Worm (Caenorhabditis elegans) whole organism, young adult: ENCODE measurements around the gene M04D8.5.

Experiments used
- F33H1.4 ChIP-seq: fragments of 200-800 bp; sonication (Bioruptor generic); IDR thresholded peaks from 2 replicates; pipeline ENCODE4 v1.3.6; 2022; ENCODE audit warnings: missing genetic modification reagents, missing genetic modification characterization, missing compliant biosample characterization
- F37B4.10 ChIP-seq: fragments of 200-800 bp; sonication (Bioruptor generic); IDR thresholded peaks from 2 replicates; pipeline ENCODE4 v1.3.6; 2022; ENCODE audit warnings: missing genetic modification characterization, missing compliant biosample characterization
- F49E8.2 ChIP-seq: sonication (generic microtip); optimal IDR thresholded peaks from 3 replicates; lab custom pipeline; 2017; ENCODE audit warnings: missing genetic modification characterization, mild to moderate bottlenecking, missing compliant biosample characterization, antibody characterized with exemption, moderate library complexity; ENCODE audit not compliant: insufficient read depth
- F57A8.1 ChIP-seq: fragments of 200-800 bp; sonication (Bioruptor generic); optimal IDR thresholded peaks from 2 replicates; lab custom pipeline; 2018; ENCODE audit warnings: mild to moderate bottlenecking, missing genetic modification characterization, moderate library complexity, missing compliant biosample characterization
- Y56A3A.18 ChIP-seq: fragments of 200-800 bp; sonication (Bioruptor generic); IDR thresholded peaks from 2 replicates; pipeline ENCODE4 v1.3.6; 2022; ENCODE audit warnings: missing genetic modification reagents, missing genetic modification characterization, missing compliant biosample characterization
- Y79H2A.3 ChIP-seq: fragments of 200-800 bp; sonication (Bioruptor generic); conservative IDR thresholded peaks from 2 replicates; pipeline ENCODE4 v1.3.6; 2022; ENCODE audit warnings: missing genetic modification reagents, missing genetic modification characterization, missing compliant biosample characterization
- ZK185.1 ChIP-seq: sonication (generic microtip); optimal IDR thresholded peaks from 2 replicates; lab custom pipeline; 2016; ENCODE audit warnings: mild to moderate bottlenecking, missing genetic modification characterization, missing compliant biosample characterization; ENCODE audit not compliant: poor library complexity, severe bottlenecking
- ama-1 ChIP-seq, 3 experiments: fragments of 150-350 bp in 1 of 3; sonication (generic microtip) in 2 of 3; optimal IDR thresholded peaks; 2 replicates each; lab custom pipeline; 2014 to 2018; ENCODE audit warnings: missing biosample characterization in 2 of 3, missing genetic modification characterization in 2 of 3, missing genetic modification reagents in 2 of 3
- aptf-3 ChIP-seq: fragments of 200-800 bp; sonication (Bioruptor generic); IDR thresholded peaks from 2 replicates; pipeline ENCODE4 v1.3.6; 2022; ENCODE audit warnings: missing genetic modification characterization, missing compliant biosample characterization
- attf-5 ChIP-seq: fragments of 200-800 bp; sonication (Bioruptor generic); optimal IDR thresholded peaks from 2 replicates; lab custom pipeline; 2018; ENCODE audit warnings: mild to moderate bottlenecking, missing genetic modification characterization, missing compliant biosample characterization
- ceh-91 ChIP-seq: fragments of 200-800 bp; sonication (Bioruptor generic); IDR thresholded peaks from 2 replicates; pipeline ENCODE4 v1.3.6; 2022; ENCODE audit warnings: missing genetic modification reagents, missing genetic modification characterization, missing compliant biosample characterization
- egl-18 ChIP-seq: fragments of 200-800 bp; sonication (Bioruptor generic); IDR thresholded peaks from 2 replicates; pipeline ENCODE4 v1.3.6; 2022; ENCODE audit warnings: missing genetic modification reagents, missing genetic modification characterization, missing compliant biosample characterization
- hlh-12 ChIP-seq: sonication (generic microtip); optimal IDR thresholded peaks from 2 replicates; lab custom pipeline; 2016; ENCODE audit warnings: missing genetic modification characterization, missing compliant biosample characterization
- hmg-20 ChIP-seq: fragments of 200-800 bp; sonication (Bioruptor generic); IDR thresholded peaks from 2 replicates; pipeline ENCODE4 v1.3.6; 2022; ENCODE audit warnings: missing genetic modification reagents, missing genetic modification characterization, missing compliant biosample characterization
- hrde-1 ChIP-seq: sonication (generic microtip); optimal IDR thresholded peaks from 2 replicates; lab custom pipeline; 2016; ENCODE audit warnings: missing genetic modification characterization, mild to moderate bottlenecking, missing compliant biosample characterization, moderate library complexity, missing genotype, missing genetic modification reagents, borderline replicate concordance
- lin-40 ChIP-seq: sonication (generic microtip); optimal IDR thresholded peaks from 2 replicates; lab custom pipeline; 2016; ENCODE audit warnings: missing genetic modification characterization, mild to moderate bottlenecking, missing compliant biosample characterization, missing genotype, missing genetic modification reagents
- madf-3 ChIP-seq: fragments of 200-800 bp; sonication (Bioruptor generic); IDR thresholded peaks from 2 replicates; pipeline ENCODE4 v1.3.6; 2022; ENCODE audit warnings: missing genetic modification reagents, missing genetic modification characterization, missing compliant biosample characterization
- madf-6 ChIP-seq: fragments of 200-800 bp; sonication (Bioruptor generic); IDR thresholded peaks from 2 replicates; pipeline ENCODE4 v1.3.6; 2022; ENCODE audit warnings: missing genetic modification reagents, missing genetic modification characterization, missing compliant biosample characterization
- mcd-1 ChIP-seq: fragments of 200-800 bp; sonication (Bioruptor generic); IDR thresholded peaks from 2 replicates; pipeline ENCODE4 v1.3.6; 2022; ENCODE audit warnings: missing genetic modification reagents, missing genetic modification characterization, missing compliant biosample characterization
- mxl-1 ChIP-seq: sonication (generic microtip); optimal IDR thresholded peaks from 2 replicates; lab custom pipeline; 2016; ENCODE audit warnings: missing genetic modification characterization, missing compliant biosample characterization
- nfya-1 ChIP-seq: sonication (generic microtip); optimal IDR thresholded peaks from 2 replicates; lab custom pipeline; 2017; ENCODE audit warnings: antibody characterized with exemption, missing compliant biosample characterization, missing genetic modification characterization, borderline replicate concordance; ENCODE audit not compliant: insufficient read depth
- nhr-27 ChIP-seq: fragments of 200-800 bp; sonication (Bioruptor generic); optimal IDR thresholded peaks from 2 replicates; lab custom pipeline; 2018; ENCODE audit warnings: mild to moderate bottlenecking, missing genetic modification characterization, moderate library complexity, missing compliant biosample characterization
- pha-4 ChIP-seq: fragments of 150-350 bp; sonication (generic microtip); optimal IDR thresholded peaks from 2 replicates; lab custom pipeline; 2014; ENCODE audit warnings: missing biosample characterization, missing genetic modification reagents, missing genetic modification characterization
- rec-8 ChIP-seq, 2 experiments: sonication (generic microtip); optimal IDR thresholded peaks; 2 replicates each; lab custom pipeline; 2016; ENCODE audit warnings: mild to moderate bottlenecking in 2 of 2, missing genetic modification characterization in 2 of 2, missing genetic modification reagents in 2 of 2, missing genotype in 2 of 2, missing biosample characterization in 1 of 2, missing compliant biosample characterization in 1 of 2, moderate library complexity in 1 of 2
- sdz-38 ChIP-seq: sonication (generic microtip); optimal IDR thresholded peaks from 2 replicates; lab custom pipeline; 2016; ENCODE audit warnings: missing genotype, missing genetic modification characterization, missing compliant biosample characterization
- sea-2 ChIP-seq: fragments of 200-800 bp; sonication (Bioruptor generic); IDR thresholded peaks from 2 replicates; pipeline ENCODE4 v1.3.6; 2022; ENCODE audit warnings: missing genetic modification characterization, missing compliant biosample characterization
- snpc-1.1 ChIP-seq: sonication (generic microtip); optimal IDR thresholded peaks from 2 replicates; lab custom pipeline; 2017; ENCODE audit warnings: missing genetic modification characterization, mild to moderate bottlenecking, missing compliant biosample characterization, antibody characterized with exemption, moderate library complexity, missing genotype, missing genetic modification reagents; ENCODE audit not compliant: insufficient read depth
- snpc-1.3 ChIP-seq: sonication (generic microtip); optimal IDR thresholded peaks from 2 replicates; lab custom pipeline; 2017; ENCODE audit warnings: missing genetic modification characterization, mild to moderate bottlenecking, missing compliant biosample characterization, antibody characterized with exemption, moderate library complexity, missing genotype, missing genetic modification reagents; ENCODE audit not compliant: insufficient read depth
- sptf-2 ChIP-seq: fragments of 200-800 bp; sonication (Bioruptor generic); optimal IDR thresholded peaks from 2 replicates; lab custom pipeline; 2018; ENCODE audit warnings: mild to moderate bottlenecking, missing genetic modification characterization, missing compliant biosample characterization
- unc-130 ChIP-seq: sonication (generic microtip); optimal IDR thresholded peaks from 2 replicates; lab custom pipeline; 2016; ENCODE audit warnings: missing genetic modification reagents, missing genetic modification characterization, missing compliant biosample characterization
- ztf-18 ChIP-seq: sonication (generic microtip); optimal IDR thresholded peaks from 2 replicates; lab custom pipeline; 2016; ENCODE audit warnings: missing genotype, mild to moderate bottlenecking, missing genetic modification characterization, missing compliant biosample characterization
- ztf-3 ChIP-seq: fragments of 200-800 bp; sonication (Bioruptor generic); optimal IDR thresholded peaks from 2 replicates; lab custom pipeline; 2018; ENCODE audit warnings: mild to moderate bottlenecking, missing genetic modification characterization, missing compliant biosample characterization

M04D8.5 gene

DNA sequence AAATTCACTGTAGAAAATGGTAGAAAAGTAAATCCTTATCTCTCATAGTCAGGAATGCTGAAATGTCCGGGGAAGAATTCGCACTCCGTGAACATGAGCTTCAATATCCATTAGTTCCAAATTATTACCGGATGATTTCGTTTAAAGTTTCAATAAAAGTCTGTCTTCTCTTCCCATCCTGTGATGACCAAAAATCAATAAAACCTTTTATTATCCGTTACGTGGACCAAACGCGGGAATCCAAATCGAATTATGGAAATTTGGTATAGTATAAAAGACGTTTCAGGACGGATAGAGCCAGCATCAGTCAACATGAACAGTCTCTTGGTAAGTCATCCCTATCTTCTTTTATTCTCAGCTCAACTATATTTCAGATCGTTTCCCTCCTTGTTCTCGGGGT, 28.9 kb downstream of the M04D8.5 start, which contains the start of gene C05B5.11 (continued):
- TF ChIP-seq Y56A3A.18 (GFP tag; lab: Robert Waterston, UW) (no peak), hlh-12 (tag; lab: Kevin White, UChicago) (no peak), pha-4 (tag; lab: Kevin White, UChicago) (no peak)

DNA sequence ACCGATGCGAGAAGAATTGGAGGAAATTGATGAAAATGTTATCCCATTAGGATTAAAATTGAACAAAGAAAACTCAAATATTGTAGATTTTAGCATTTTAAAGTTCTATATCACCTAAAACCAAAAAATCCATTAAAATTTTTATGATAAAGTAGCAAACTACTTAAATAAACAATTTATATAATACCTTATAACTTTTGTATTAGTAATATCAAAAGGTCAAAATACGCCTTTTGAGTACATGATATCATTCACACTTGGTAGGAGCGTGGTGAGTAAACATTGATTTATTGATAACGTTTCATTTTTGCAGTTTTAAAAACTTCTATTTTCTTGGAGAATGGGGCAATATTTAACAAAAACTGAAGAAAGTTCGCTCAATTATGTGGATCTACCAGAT, 32.1 kb downstream of the M04D8.5 start, which contains the start of gene C05B5.5:
TSS of gene C05B5.5 (plus strand) at position 301 of the 400 bp plus-strand sequence.
- TF ChIP-seq sea-2 (GFP tag; lab: Robert Waterston, UW) (no peak), F57A8.1 (GFP tag; lab: Kevin White, UChicago) (no peak), ztf-3 (GFP tag; lab: Kevin White, UChicago) (no peak), ceh-91 (no peak), ama-1 (optimal IDR thresholded peaks at IDR 0.05; lab: Kevin White, UChicago) (no peak), ama-1 (GFP tag; optimal IDR thresholded peaks at IDR 0.05; lab: Kevin White, UChicago) (no peak), attf-5 (GFP tag; lab: Kevin White, UChicago) (no peak), nhr-27 (no peak), hrde-1 (tag; lab: Kevin White, UChicago) (no peak), madf-3 (GFP tag; lab: Robert Waterston, UW) (no peak), aptf-3 (GFP tag; lab: Robert Waterston, UW) (no peak), nfya-1 (no peak)
- TF ChIP-seq, all 124 proteins: peak for 0

DNA sequence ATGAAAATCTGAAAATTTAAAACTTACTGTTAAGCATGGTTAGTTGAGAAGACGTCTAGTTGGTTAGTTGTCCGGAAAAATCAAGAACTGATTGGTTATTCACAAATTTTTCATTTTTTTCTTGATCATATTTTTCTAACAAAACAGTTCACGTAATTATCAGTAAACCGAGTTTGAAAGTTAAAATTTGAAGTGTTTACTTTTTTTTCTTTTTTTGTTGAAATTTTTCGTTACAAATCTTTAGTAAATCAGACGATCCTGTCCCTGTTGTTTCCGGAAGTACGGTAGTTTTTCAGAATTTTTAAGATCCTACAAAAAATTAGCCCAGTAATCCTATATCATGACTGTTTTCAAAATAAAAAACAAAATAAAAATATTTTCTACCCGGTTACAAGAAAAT, 32.7 kb downstream of the M04D8.5 start, which contains the start of gene C05B5.2:
TSS of gene C05B5.2 (minus strand) at position 101 of the 400 bp plus-strand sequence.
- TF ChIP-seq madf-3 (GFP tag; lab: Robert Waterston, UW) (no peak), mcd-1 (GFP tag; lab: Robert Waterston, UW) (no peak)
- TF ChIP-seq, all 124 proteins: peak for 0

DNA sequence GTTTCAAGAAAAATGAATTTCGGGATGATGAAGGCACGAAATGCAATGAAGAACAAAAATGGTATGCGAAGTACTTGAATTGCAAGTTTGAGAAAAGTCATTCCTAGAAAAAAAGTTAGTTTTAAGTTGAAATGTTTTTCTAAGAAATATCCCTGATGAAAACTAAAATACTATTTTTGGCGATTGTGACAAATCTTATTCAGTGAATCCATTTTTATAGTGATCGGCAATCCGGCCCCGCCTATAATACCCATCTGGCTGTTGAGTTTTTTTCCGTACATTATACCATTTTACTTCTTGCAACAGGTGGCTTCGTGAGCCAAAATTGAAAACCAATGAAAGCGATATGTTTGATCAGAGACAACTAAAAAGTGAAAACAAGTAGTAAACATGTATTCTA, 33.9 kb downstream of the M04D8.5 start, which contains the start of gene C05B5.17:
TSS of gene C05B5.17 (minus strand) at position 101 of the 400 bp plus-strand sequence.
- TF ChIP-seq ZK185.1 (tag; lab: Kevin White, UChicago) = no peak
- no peak for TF ChIP-seq mxl-1 (tag; lab: Kevin White, UChicago)
- TF ChIP-seq egl-18 (GFP tag; lab: Robert Waterston, UW) = no peak
- no peak for TF ChIP-seq snpc-1.1
- no peak for TF ChIP-seq sptf-2 (GFP tag; lab: Kevin White, UChicago)
- no peak for TF ChIP-seq ztf-18 (tag; lab: Kevin White, UChicago)
- no peak for TF ChIP-seq F37B4.10
- no peak for TF ChIP-seq madf-6
- TF ChIP-seq hlh-12 (tag; lab: Kevin White, UChicago) = no peak
- TF ChIP-seq unc-130 = no peak
- TF ChIP-seq Y79H2A.3 (GFP tag; lab: Robert Waterston, UW) = no peak
- TF ChIP-seq lin-40 (tag; lab: Kevin White, UChicago) = no peak

DNA sequence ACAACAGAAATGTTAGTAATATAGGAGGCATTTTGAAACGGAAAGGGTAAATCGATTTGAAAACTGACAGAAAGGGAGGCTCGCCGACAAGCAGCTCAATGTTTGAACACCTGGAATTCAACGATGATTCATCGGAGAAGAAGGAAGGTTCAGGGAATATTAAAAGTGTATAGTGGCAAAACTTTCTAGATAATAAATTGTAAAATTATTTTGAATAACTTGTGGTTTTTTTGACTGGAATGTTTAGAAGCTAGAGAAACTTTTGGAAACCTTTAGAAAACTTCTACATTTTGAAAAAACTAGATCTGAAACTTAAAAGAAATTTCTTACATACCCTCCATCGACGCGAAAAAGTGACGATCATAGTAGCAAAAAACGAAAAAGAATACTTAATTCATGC, 35.2 kb downstream of the M04D8.5 start, which contains the start of gene pqn-8:
TSS of gene pqn-8 (minus strand) at position 101 of the 400 bp plus-strand sequence.
- no peak for TF ChIP-seq snpc-1.3 (tag; lab: Kevin White, UChicago)
- no peak for TF ChIP-seq F49E8.2 (tag; lab: Kevin White, UChicago)
- TF ChIP-seq sdz-38 (tag; lab: Kevin White, UChicago) = no peak
- no peak for TF ChIP-seq rec-8 (tag; optimal IDR thresholded peaks at IDR 0.05; lab: Kevin White, UChicago)
- no peak for TF ChIP-seq hmg-20 (GFP tag; lab: Robert Waterston, UW)
- TF ChIP-seq F33H1.4 (GFP tag; lab: Robert Waterston, UW) = no peak
